Worm (Caenorhabditis elegans) whole organism, young adult: ENCODE measurements around the gene nep-12.

ENCODE experiments used
- F37B4.10 ChIP-seq: fragments of 200-800 bp; sonication (Bioruptor generic); IDR thresholded peaks from 2 replicates; pipeline ENCODE4 v1.3.6; 2022; ENCODE audit warnings: missing genetic modification characterization, missing compliant biosample characterization
- hlh-26 ChIP-seq: fragments of 200-800 bp; sonication (Bioruptor generic); conservative IDR thresholded peaks from 2 replicates; pipeline ENCODE4 v1.3.6; 2022; ENCODE audit warnings: missing genetic modification reagents, missing genetic modification characterization, missing compliant biosample characterization
- hmg-20 ChIP-seq: fragments of 200-800 bp; sonication (Bioruptor generic); IDR thresholded peaks from 2 replicates; pipeline ENCODE4 v1.3.6; 2022; ENCODE audit warnings: missing genetic modification reagents, missing genetic modification characterization, missing compliant biosample characterization

DNA sequence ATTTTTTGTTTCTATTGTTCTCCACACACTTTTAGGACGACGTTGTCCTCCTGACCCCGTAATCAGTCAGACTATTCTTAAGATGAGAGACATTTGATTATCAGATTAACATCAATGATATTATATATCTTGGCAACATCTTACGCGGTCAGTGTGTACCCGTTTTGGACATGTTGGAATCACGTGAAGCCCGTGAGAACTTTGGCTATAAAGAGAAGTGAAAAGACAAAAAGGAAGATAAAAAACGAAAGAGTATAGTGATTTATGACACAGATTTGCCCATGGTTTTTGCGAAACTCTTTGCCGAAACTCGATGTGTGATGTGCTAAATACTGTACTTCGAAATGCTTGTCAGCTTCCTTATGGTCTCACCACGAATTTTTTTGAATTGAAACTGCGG lies 39.1 kb downstream of the nep-12 start:
- no peak for TF ChIP-seq hlh-26 (GFP tag; lab: Robert Waterston, UW)
- no peak for TF ChIP-seq hmg-20 (GFP tag; lab: Robert Waterston, UW)
- no peak for TF ChIP-seq F37B4.10 (GFP tag; lab: Robert Waterston, UW)
